Fruit fly (Drosophila melanogaster): Measurements from ENCODE around the gene CG7987.

DNA sequence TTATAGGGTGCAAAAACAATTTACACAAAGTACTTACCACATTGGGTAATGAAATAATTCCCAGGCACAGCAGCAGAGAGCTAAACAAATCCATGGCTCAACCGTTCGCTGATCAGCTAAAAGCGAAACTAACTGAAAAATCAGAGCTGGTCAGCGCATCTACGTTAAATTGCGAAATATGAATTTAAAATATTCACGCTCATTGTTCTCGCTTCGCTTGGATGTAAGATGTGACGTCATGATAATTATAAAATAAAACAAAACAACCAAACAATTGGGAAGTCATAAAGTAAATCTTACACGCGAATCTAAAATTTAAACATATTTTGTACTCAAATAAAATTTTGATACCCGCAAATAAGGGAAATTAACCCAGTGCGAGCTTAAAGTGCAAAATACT lies 15.7 kb downstream of the CG7987 start, which contains the start of gene CG14854:
- TF ChIP-seq Mnt (GFP tag; optimal IDR thresholded peaks at IDR 0.05): no peak
- no peak for TF ChIP-seq cnc (optimal IDR thresholded peaks at IDR 0.05)
- TF ChIP-seq bab1 (GFP tag; optimal IDR thresholded peaks at IDR 0.05): no peak
- TF ChIP-seq CG33017 (tag; optimal IDR thresholded peaks at IDR 0.05): no peak
- TF ChIP-seq CG7101 (tag; optimal IDR thresholded peaks at IDR 0.05): no peak
- TF ChIP-seq CG1620 (GFP tag; optimal IDR thresholded peaks at IDR 0.05): no peak
- no peak for TF ChIP-seq kay (GFP tag; ENCODE audit: borderline replicate concordance)
- TF ChIP-seq Clk (GFP tag; optimal IDR thresholded peaks at IDR 0.05): no peak
- no peak for TF ChIP-seq cic (GFP tag; optimal IDR thresholded peaks at IDR 0.05)
